Worm (Caenorhabditis elegans) whole organism, L3 larva: ENCODE results near the gene mig-2.

Experiments used
- aly-2 ChIP-seq: fragments of 150-350 bp; optimal IDR thresholded peaks from 2 replicates; lab custom pipeline; 2014; ENCODE audit warnings: missing biosample characterization, missing genetic modification characterization
- ceh-16 ChIP-seq: sonication (generic microtip); optimal IDR thresholded peaks from 2 replicates; lab custom pipeline; 2017; ENCODE audit warnings: missing biosample characterization, missing genetic modification characterization
- egl-27 ChIP-seq: sonication (generic microtip); optimal IDR thresholded peaks from 4 replicates; lab custom pipeline; 2017; ENCODE audit warnings: missing biosample characterization, missing genetic modification reagents, missing genetic modification characterization

DNA sequence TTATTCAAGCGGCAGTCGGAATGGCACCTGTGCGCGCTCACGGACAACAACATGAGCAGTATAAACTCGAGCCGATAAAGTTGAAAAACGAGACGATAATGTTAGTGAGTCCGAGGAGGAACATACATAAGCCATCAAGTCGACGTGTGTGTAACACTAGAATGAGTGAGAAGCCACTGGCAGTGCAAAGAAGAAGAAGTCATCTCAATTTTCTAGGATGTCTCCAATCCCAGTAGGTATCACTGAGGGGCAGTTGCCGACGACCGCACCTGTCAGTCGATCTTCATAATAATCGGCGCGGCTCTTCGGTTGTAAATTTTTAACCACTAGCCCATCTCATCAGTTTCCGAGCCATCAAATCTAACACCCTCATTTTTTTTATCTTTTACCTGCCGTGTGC, 11.7 kb downstream of the mig-2 start:
- TF ChIP-seq aly-2 (tag; lab: Kevin White, UChicago) (no peak), ceh-16 (tag; lab: Kevin White, UChicago) (no peak), egl-27 (tag; lab: Kevin White, UChicago) (no peak)
